Worm (Caenorhabditis elegans) whole organism, young adult: ENCODE measurements around the gene T22D1.17.

Experiments
- C06A6.2 ChIP-seq: fragments of 200-800 bp; sonication (Bioruptor generic); conservative IDR thresholded peaks from 2 replicates; pipeline ENCODE4 v1.3.6; 2022; ENCODE audit warnings: missing genetic modification characterization, missing compliant biosample characterization
- F10E7.11 ChIP-seq: sonication (generic microtip); optimal IDR thresholded peaks from 2 replicates; lab custom pipeline; 2017; ENCODE audit warnings: mild to moderate bottlenecking, missing genetic modification characterization, moderate library complexity, missing compliant biosample characterization
- F22D6.2 ChIP-seq: sonication (generic microtip); optimal IDR thresholded peaks from 2 replicates; lab custom pipeline; 2016; ENCODE audit warnings: mild to moderate bottlenecking, missing genetic modification characterization, missing compliant biosample characterization
- F37B4.10 ChIP-seq: fragments of 200-800 bp; sonication (Bioruptor generic); IDR thresholded peaks from 2 replicates; pipeline ENCODE4 v1.3.6; 2022; ENCODE audit warnings: missing genetic modification characterization, missing compliant biosample characterization
- F52B5.7 ChIP-seq: sonication (generic microtip); optimal IDR thresholded peaks from 2 replicates; lab custom pipeline; 2016; ENCODE audit warnings: mild to moderate bottlenecking, missing genetic modification characterization, missing compliant biosample characterization
- F57A8.1 ChIP-seq: fragments of 200-800 bp; sonication (Bioruptor generic); optimal IDR thresholded peaks from 2 replicates; lab custom pipeline; 2018; ENCODE audit warnings: mild to moderate bottlenecking, missing genetic modification characterization, moderate library complexity, missing compliant biosample characterization
- F57C9.4 ChIP-seq: sonication (generic microtip); optimal IDR thresholded peaks from 2 replicates; lab custom pipeline; 2017; ENCODE audit warnings: mild to moderate bottlenecking, missing genetic modification characterization, missing compliant biosample characterization
- T26A5.8 ChIP-seq: sonication (generic microtip); optimal IDR thresholded peaks from 2 replicates; lab custom pipeline; 2016; ENCODE audit warnings: missing genetic modification characterization, missing compliant biosample characterization
- Y53F4B.3 ChIP-seq: fragments of 200-800 bp; sonication (Bioruptor generic); IDR thresholded peaks from 2 replicates; pipeline ENCODE4 v1.3.6; 2022; ENCODE audit warnings: missing genetic modification reagents, missing genetic modification characterization, missing compliant biosample characterization
- Y53G8AR.9 ChIP-seq: fragments of 200-800 bp; sonication (Bioruptor generic); conservative IDR thresholded peaks from 2 replicates; pipeline ENCODE4 v1.3.6; 2022; ENCODE audit warnings: missing genetic modification reagents, missing genetic modification characterization, missing compliant biosample characterization
- Y67H2A.10 ChIP-seq: fragments of 200-800 bp; sonication (Bioruptor generic); conservative IDR thresholded peaks from 2 replicates; pipeline ENCODE4 v1.3.6; 2022; ENCODE audit warnings: missing genetic modification reagents, missing genetic modification characterization, missing compliant biosample characterization
- akir-1 ChIP-seq: fragments of 200-800 bp; sonication (Bioruptor generic); optimal IDR thresholded peaks from 2 replicates; lab custom pipeline; 2018; ENCODE audit warnings: mild to moderate bottlenecking, missing genetic modification characterization, moderate library complexity, missing compliant biosample characterization
- aptf-2 ChIP-seq: fragments of 200-800 bp; sonication (Bioruptor generic); conservative IDR thresholded peaks from 2 replicates; pipeline ENCODE4 v1.3.6; 2022; ENCODE audit warnings: missing genetic modification reagents, missing genetic modification characterization, missing compliant biosample characterization
- atf-7 ChIP-seq: sonication (generic microtip); optimal IDR thresholded peaks from 2 replicates; lab custom pipeline; 2017; ENCODE audit warnings: mild to moderate bottlenecking, missing genetic modification characterization, missing compliant biosample characterization
- athp-1 ChIP-seq: sonication (generic microtip); optimal IDR thresholded peaks from 2 replicates; lab custom pipeline; 2017; ENCODE audit warnings: mild to moderate bottlenecking, missing genetic modification characterization, missing compliant biosample characterization
- attf-6 ChIP-seq: fragments of 200-800 bp; sonication (Bioruptor generic); IDR thresholded peaks from 2 replicates; pipeline ENCODE4 v1.3.6; 2022; ENCODE audit warnings: missing genetic modification reagents, missing genetic modification characterization, missing compliant biosample characterization
- ccch-3 ChIP-seq: fragments of 200-800 bp; sonication (Bioruptor generic); optimal IDR thresholded peaks from 2 replicates; lab custom pipeline; 2018; ENCODE audit warnings: mild to moderate bottlenecking, missing genetic modification characterization, missing compliant biosample characterization
- dox-1 ChIP-seq: fragments of 200-800 bp; sonication (Bioruptor generic); IDR thresholded peaks from 2 replicates; pipeline ENCODE4 v1.3.6; 2022; ENCODE audit warnings: missing genetic modification reagents, missing genetic modification characterization, missing compliant biosample characterization
- dpff-1 ChIP-seq: sonication (generic microtip); optimal IDR thresholded peaks from 2 replicates; lab custom pipeline; 2017; ENCODE audit warnings: mild to moderate bottlenecking, missing genetic modification characterization, missing compliant biosample characterization
- egl-18 ChIP-seq: fragments of 200-800 bp; sonication (Bioruptor generic); IDR thresholded peaks from 2 replicates; pipeline ENCODE4 v1.3.6; 2022; ENCODE audit warnings: missing genetic modification reagents, missing genetic modification characterization, missing compliant biosample characterization
- ekl-4 ChIP-seq: fragments of 200-800 bp; sonication (Bioruptor generic); IDR thresholded peaks from 2 replicates; pipeline ENCODE4 v1.3.6; 2022; ENCODE audit warnings: missing genetic modification reagents, missing genetic modification characterization, missing compliant biosample characterization
- ets-4 ChIP-seq: fragments of 200-800 bp; sonication (Bioruptor generic); optimal IDR thresholded peaks from 2 replicates; lab custom pipeline; 2018; ENCODE audit warnings: mild to moderate bottlenecking, missing genetic modification characterization, missing compliant biosample characterization
- gei-17 ChIP-seq: fragments of 200-800 bp; sonication (Bioruptor generic); optimal IDR thresholded peaks from 2 replicates; lab custom pipeline; 2018; ENCODE audit warnings: mild to moderate bottlenecking, missing genetic modification characterization, missing compliant biosample characterization
- him-1 ChIP-seq: sonication (generic microtip); optimal IDR thresholded peaks from 2 replicates; lab custom pipeline; 2016; ENCODE audit warnings: missing genotype, missing genetic modification reagents, missing genetic modification characterization, missing compliant biosample characterization
- hlh-12 ChIP-seq: sonication (generic microtip); optimal IDR thresholded peaks from 2 replicates; lab custom pipeline; 2016; ENCODE audit warnings: missing genetic modification characterization, missing compliant biosample characterization
- hmg-1.2 ChIP-seq: fragments of 200-800 bp; sonication (Bioruptor generic); IDR thresholded peaks from 2 replicates; pipeline ENCODE4 v1.3.6; 2022; ENCODE audit warnings: missing genetic modification reagents, missing genetic modification characterization, missing compliant biosample characterization
- hmg-20 ChIP-seq: fragments of 200-800 bp; sonication (Bioruptor generic); IDR thresholded peaks from 2 replicates; pipeline ENCODE4 v1.3.6; 2022; ENCODE audit warnings: missing genetic modification reagents, missing genetic modification characterization, missing compliant biosample characterization
- hsf-1 ChIP-seq: fragments of 200-800 bp; sonication (Bioruptor generic); IDR thresholded peaks from 2 replicates; pipeline ENCODE4 v1.3.6; 2022; ENCODE audit warnings: missing genetic modification reagents, missing genetic modification characterization, missing compliant biosample characterization
- lag-1 ChIP-seq: fragments of 200-800 bp; sonication (Bioruptor generic); IDR thresholded peaks from 2 replicates; pipeline ENCODE4 v1.3.6; 2022; ENCODE audit warnings: missing genetic modification reagents, missing genetic modification characterization, missing compliant biosample characterization
- lin-35 ChIP-seq, 3 experiments: fragments of 150-350 bp in 2 of 3; sonication (generic microtip) in 1 of 3; optimal IDR thresholded peaks; 2 replicates each; lab custom pipeline; 2014 to 2018; ENCODE audit warnings: missing biosample characterization in 3 of 3, missing genetic modification characterization in 3 of 3, missing genetic modification reagents in 3 of 3
- lin-40 ChIP-seq: sonication (generic microtip); optimal IDR thresholded peaks from 2 replicates; lab custom pipeline; 2016; ENCODE audit warnings: missing genetic modification characterization, mild to moderate bottlenecking, missing compliant biosample characterization, missing genotype, missing genetic modification reagents
- lsl-1 ChIP-seq: fragments of 200-800 bp; sonication (Bioruptor generic); optimal IDR thresholded peaks from 2 replicates; lab custom pipeline; 2018; ENCODE audit warnings: mild to moderate bottlenecking, missing genetic modification characterization, moderate library complexity, missing compliant biosample characterization
- madf-10 ChIP-seq: sonication (generic microtip); optimal IDR thresholded peaks from 2 replicates; lab custom pipeline; 2016; ENCODE audit warnings: mild to moderate bottlenecking, missing genetic modification characterization, missing compliant biosample characterization
- madf-3 ChIP-seq: fragments of 200-800 bp; sonication (Bioruptor generic); IDR thresholded peaks from 2 replicates; pipeline ENCODE4 v1.3.6; 2022; ENCODE audit warnings: missing genetic modification reagents, missing genetic modification characterization, missing compliant biosample characterization
- mes-4 ChIP-seq: sonication (generic microtip); optimal IDR thresholded peaks from 2 replicates; lab custom pipeline; 2016; ENCODE audit warnings: missing genotype, missing genetic modification characterization, missing compliant biosample characterization
- pbrm-1 ChIP-seq: fragments of 200-800 bp; sonication (Bioruptor generic); IDR thresholded peaks from 2 replicates; pipeline ENCODE4 v1.3.6; 2022; ENCODE audit warnings: missing genetic modification reagents, missing genetic modification characterization, missing compliant biosample characterization
- rec-8 ChIP-seq, 2 experiments: sonication (generic microtip); optimal IDR thresholded peaks; 2 replicates each; lab custom pipeline; 2016; ENCODE audit warnings: mild to moderate bottlenecking in 2 of 2, missing genetic modification characterization in 2 of 2, missing genetic modification reagents in 2 of 2, missing genotype in 2 of 2, missing biosample characterization in 1 of 2, missing compliant biosample characterization in 1 of 2, moderate library complexity in 1 of 2
- rpc-1 ChIP-seq, 2 experiments: fragments of 150-350 bp in 1 of 2; sonication (generic microtip) in 1 of 2; optimal IDR thresholded peaks; 2 replicates each; lab custom pipeline; 2014 to 2018; ENCODE audit warnings: missing biosample characterization in 1 of 2, missing genetic modification characterization in 1 of 2, missing genetic modification reagents in 1 of 2, missing genotype in 1 of 2
- sea-2 ChIP-seq: fragments of 200-800 bp; sonication (Bioruptor generic); IDR thresholded peaks from 2 replicates; pipeline ENCODE4 v1.3.6; 2022; ENCODE audit warnings: missing genetic modification characterization, missing compliant biosample characterization
- tbx-9 ChIP-seq: sonication (generic microtip); optimal IDR thresholded peaks from 2 replicates; lab custom pipeline; 2016; ENCODE audit warnings: borderline replicate concordance, missing genetic modification characterization, inconsistent platforms, missing compliant biosample characterization
- tlf-1 ChIP-seq: fragments of 200-800 bp; sonication (Bioruptor generic); optimal IDR thresholded peaks from 2 replicates; lab custom pipeline; 2018; ENCODE audit warnings: mild to moderate bottlenecking, missing genetic modification characterization, missing compliant biosample characterization
- unc-62 ChIP-seq: fragments of 150-350 bp; optimal IDR thresholded peaks from 2 replicates; lab custom pipeline; 2014; ENCODE audit warnings: missing biosample characterization, missing genetic modification reagents, missing genetic modification characterization
- xnd-1 ChIP-seq: sonication (generic microtip); optimal IDR thresholded peaks from 2 replicates; lab custom pipeline; 2016; ENCODE audit warnings: missing genotype, missing genetic modification reagents, missing genetic modification characterization, missing compliant biosample characterization
- zfh-2 ChIP-seq: fragments of 200-800 bp; sonication (Bioruptor generic); conservative IDR thresholded peaks from 2 replicates; pipeline ENCODE4 v1.3.6; 2022; ENCODE audit warnings: missing genetic modification reagents, missing genetic modification characterization, missing compliant biosample characterization
- zim-3 ChIP-seq: sonication (generic microtip); optimal IDR thresholded peaks from 2 replicates; lab custom pipeline; 2017; ENCODE audit warnings: mild to moderate bottlenecking, missing genetic modification characterization, moderate library complexity, missing compliant biosample characterization
- ztf-22 ChIP-seq: fragments of 200-800 bp; sonication (Bioruptor generic); optimal IDR thresholded peaks from 2 replicates; lab custom pipeline; 2018; ENCODE audit warnings: mild to moderate bottlenecking, missing genetic modification characterization, moderate library complexity, missing compliant biosample characterization
- ztf-25 ChIP-seq: fragments of 200-800 bp; sonication (Bioruptor generic); IDR thresholded peaks from 2 replicates; pipeline ENCODE4 v1.3.6; 2022; ENCODE audit warnings: missing genetic modification reagents, missing genetic modification characterization, missing compliant biosample characterization
- ztf-28 ChIP-seq: fragments of 200-800 bp; sonication (Bioruptor generic); IDR thresholded peaks from 2 replicates; pipeline ENCODE4 v1.3.6; 2022; ENCODE audit warnings: missing genetic modification reagents, missing genetic modification characterization, missing compliant biosample characterization
- ztf-3 ChIP-seq: fragments of 200-800 bp; sonication (Bioruptor generic); optimal IDR thresholded peaks from 2 replicates; lab custom pipeline; 2018; ENCODE audit warnings: mild to moderate bottlenecking, missing genetic modification characterization, missing compliant biosample characterization
- ztf-6 ChIP-seq: fragments of 200-800 bp; sonication (Bioruptor generic); IDR thresholded peaks from 2 replicates; pipeline ENCODE4 v1.3.6; 2022; ENCODE audit warnings: missing genetic modification reagents, missing genetic modification characterization, missing compliant biosample characterization

Gene T22D1.17

ce11 chrIV:6903575-6903974 lies 2.2 kb upstream of the T22D1.17 start, which contains the start of gene T22D1.5 (continued):
- TF ChIP-seq sea-2, result no peak
- no peak for TF ChIP-seq ccch-3 (GFP tag; lab: Kevin White, UChicago)
- TF ChIP-seq tlf-1 (GFP tag; lab: Kevin White, UChicago), result no peak
- TF ChIP-seq hsf-1, result no peak
- TF ChIP-seq F22D6.2 (tag; lab: Kevin White, UChicago), result no peak
- no peak for TF ChIP-seq rpc-1 (optimal IDR thresholded peaks at IDR 0.05; lab: Kevin White, UChicago)
- TF ChIP-seq rpc-1 (tag; optimal IDR thresholded peaks at IDR 0.05; lab: Kevin White, UChicago), result no peak
- TF ChIP-seq T26A5.8 (tag; lab: Kevin White, UChicago), result no peak
- TF ChIP-seq xnd-1, result peak; percentile 92
- TF ChIP-seq Y53G8AR.9, result no peak
- TF ChIP-seq hmg-1.2 (GFP tag; lab: Robert Waterston, UW), result no peak
- no peak for TF ChIP-seq lin-40 (tag; lab: Kevin White, UChicago)
- no peak for TF ChIP-seq hlh-12
- no peak for TF ChIP-seq akir-1 (GFP tag; lab: Kevin White, UChicago)
- TF ChIP-seq attf-6 (GFP tag; lab: Robert Waterston, UW), result no peak
- no peak for TF ChIP-seq atf-7 (tag; lab: Kevin White, UChicago)
- no peak for TF ChIP-seq pbrm-1 (GFP tag; lab: Robert Waterston, UW)
- TF ChIP-seq F52B5.7 (tag; lab: Kevin White, UChicago), result no peak
- no peak for TF ChIP-seq dpff-1
- TF ChIP-seq ekl-4 (GFP tag; lab: Robert Waterston, UW), result no peak
- no peak for TF ChIP-seq mes-4 (tag; lab: Kevin White, UChicago)
- no peak for TF ChIP-seq ztf-28 (GFP tag; lab: Robert Waterston, UW)
- TF ChIP-seq tbx-9 (tag; lab: Kevin White, UChicago), result no peak
- no peak for TF ChIP-seq F37B4.10 (GFP tag; lab: Robert Waterston, UW)
- no peak for TF ChIP-seq F57C9.4 (tag; lab: Kevin White, UChicago)
- TF ChIP-seq ztf-6 (GFP tag; lab: Robert Waterston, UW), result no peak
- TF ChIP-seq lag-1 (GFP tag; lab: Robert Waterston, UW), result no peak
- no peak for TF ChIP-seq zim-3
- no peak for TF ChIP-seq rec-8 (tag; optimal IDR thresholded peaks at IDR 0.05; lab: Kevin White, UChicago)
- no peak for TF ChIP-seq egl-18 (GFP tag; lab: Robert Waterston, UW)
- TF ChIP-seq madf-10, result no peak
- no peak for TF ChIP-seq Y53F4B.3
- TF ChIP-seq madf-3 (GFP tag; lab: Robert Waterston, UW), result no peak
- TF ChIP-seq ztf-3 (GFP tag; lab: Kevin White, UChicago), result no peak
- peak; percentile 11 for TF ChIP-seq him-1
- no peak for TF ChIP-seq ets-4 (GFP tag; lab: Kevin White, UChicago)
- TF ChIP-seq Y67H2A.10 (GFP tag; lab: Robert Waterston, UW), result no peak
- no peak for TF ChIP-seq hmg-20 (GFP tag; lab: Robert Waterston, UW)
- no peak for TF ChIP-seq F57A8.1 (GFP tag; lab: Kevin White, UChicago)
- TF ChIP-seq lin-35 (GFP tag; optimal IDR thresholded peaks at IDR 0.05; lab: Kevin White, UChicago), result peak in 1 of 3 experiments; percentile 18
- TF ChIP-seq gei-17 (GFP tag; lab: Kevin White, UChicago), result no peak
- TF ChIP-seq aptf-2 (GFP tag; lab: Robert Waterston, UW), result no peak
- TF ChIP-seq F10E7.11 (tag; lab: Kevin White, UChicago), result no peak
- TF ChIP-seq ztf-25, result no peak
- peak; percentile 91 for TF ChIP-seq lsl-1 (GFP tag; lab: Kevin White, UChicago)
- no peak for TF ChIP-seq dox-1 (GFP tag; lab: Robert Waterston, UW)
- TF ChIP-seq athp-1 (tag; lab: Kevin White, UChicago), result no peak
- no peak for TF ChIP-seq zfh-2 (GFP tag; lab: Robert Waterston, UW)
- TF ChIP-seq ztf-22 (GFP tag; lab: Kevin White, UChicago), result no peak
- TF ChIP-seq C06A6.2, result no peak
- no peak for TF ChIP-seq unc-62 (GFP tag; lab: Kevin White, UChicago)
